Fruit fly (Drosophila melanogaster): ENCODE results near the gene CG32683.

Gene CG32683

DNA sequence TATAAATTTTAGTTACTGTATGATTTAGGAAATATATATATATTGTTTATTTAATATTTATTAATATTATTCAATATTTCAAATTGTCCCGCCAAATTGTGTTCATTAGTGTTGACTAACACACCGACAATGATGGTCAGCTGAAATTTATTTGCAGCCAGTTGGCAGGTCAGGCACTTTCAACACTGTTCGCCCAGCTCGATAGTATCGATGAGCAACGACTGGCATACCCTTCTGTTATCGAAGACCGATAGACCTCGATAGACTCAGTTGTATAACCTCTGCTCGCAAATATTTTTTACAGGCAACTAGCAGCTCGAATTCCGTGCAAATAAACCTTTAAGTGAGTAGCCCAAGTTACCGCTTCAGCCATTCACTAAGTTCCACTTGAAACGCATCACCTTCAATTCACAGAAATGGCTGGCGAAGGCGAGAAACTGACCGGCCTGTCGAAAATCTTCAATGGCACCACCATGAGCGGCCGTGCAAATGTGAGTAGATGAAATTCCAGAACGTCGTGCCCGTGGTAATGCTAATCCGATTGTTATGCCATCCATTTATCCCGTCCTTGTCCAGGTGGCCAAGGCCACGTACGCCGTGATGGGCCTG, 5.9 kb upstream of the CG32683 start, which contains the start of gene Neb-cGP (continued):
- TF ChIP-seq Neu2 (GFP tag; optimal IDR thresholded peaks at IDR 0.05; ENCODE audit: borderline replicate concordance), result no peak
- peak; percentile 1 for TF ChIP-seq CG13775 (GFP tag; optimal IDR thresholded peaks at IDR 0.05)
- peak; percentile 40 for TF ChIP-seq CG9876 (GFP tag; optimal IDR thresholded peaks at IDR 0.05)
- no peak for TF ChIP-seq CG3838 (GFP tag; optimal IDR thresholded peaks at IDR 0.05)
- TF ChIP-seq CG6654 (GFP tag; optimal IDR thresholded peaks at IDR 0.05), result no peak
- TF ChIP-seq insv (GFP tag; optimal IDR thresholded peaks at IDR 0.05), result peak in 1 of 2 experiments; percentile 59
- TF ChIP-seq CG17361 (GFP tag; IDR thresholded peaks at IDR 0.05), result peak; percentile 41; the same call in 2 of the 3 replicates
- TF ChIP-seq ara (GFP tag; IDR thresholded peaks at IDR 0.05), result peak; percentile 25; the same call in 1 of the 2 replicates
- no peak for TF ChIP-seq CG7271 (tag; optimal IDR thresholded peaks at IDR 0.05)
- TF ChIP-seq dati (GFP tag; IDR thresholded peaks at IDR 0.05), result no peak
- peak; percentile 34 for TF ChIP-seq CG12071 (GFP tag; optimal IDR thresholded peaks at IDR 0.05)
- 0 out of 3 replicates have a peak, but pooled peaks have one; percentile 17 for TF ChIP-seq croc (GFP tag; conservative IDR thresholded peaks at IDR 0.05)
- TF ChIP-seq CG2712 (tag; optimal IDR thresholded peaks at IDR 0.05), result peak; percentile 63
- peak; percentile 70; the same call in 2 of the 3 replicates for TF ChIP-seq Doc3 (GFP tag; IDR thresholded peaks at IDR 0.05; ENCODE audit: partially characterized antibody)
- peak; percentile 73 for TF ChIP-seq Fer1 (GFP tag; optimal IDR thresholded peaks at IDR 0.05)
- peak; percentile 30 for TF ChIP-seq Mes4 (GFP tag; optimal IDR thresholded peaks at IDR 0.05)
- no peak for TF ChIP-seq CG9215 (GFP tag; IDR thresholded peaks at IDR 0.05)
- no peak for TF ChIP-seq Trl (optimal IDR thresholded peaks at IDR 0.05)
- peak; percentile 66 for TF ChIP-seq Trl (GFP tag; optimal IDR thresholded peaks at IDR 0.05)
- peak; percentile 55 for TF ChIP-seq CG9797 (GFP tag; optimal IDR thresholded peaks at IDR 0.05)
- peak; percentile 60 for TF ChIP-seq CG1647 (GFP tag; optimal IDR thresholded peaks at IDR 0.05)
- no peak for TF ChIP-seq Hr39 (optimal IDR thresholded peaks at IDR 0.05)
- peak; percentile 82 for TF ChIP-seq inv (GFP tag; IDR thresholded peaks at IDR 0.05; ENCODE audit: partially characterized antibody)
- peak; percentile 60 for TF ChIP-seq CG12155 (GFP tag; optimal IDR thresholded peaks at IDR 0.05)
- peak; percentile 2 for TF ChIP-seq CG3407 (GFP tag; optimal IDR thresholded peaks at IDR 0.05)
- peak; percentile 94 for TF ChIP-seq HLH4C (GFP tag; IDR thresholded peaks at IDR 0.05; ENCODE audit: partially characterized antibody)
- peak; percentile 19 for TF ChIP-seq kay (GFP tag; optimal IDR thresholded peaks at IDR 0.05)
- no peak for TF ChIP-seq CG7357 (GFP tag; IDR thresholded peaks at IDR 0.05)
- TF ChIP-seq NfI (GFP tag; optimal IDR thresholded peaks at IDR 0.05), result peak; percentile 71
- TF ChIP-seq peb (GFP tag; IDR thresholded peaks at IDR 0.05), result no peak
- TF ChIP-seq slou (GFP tag; optimal IDR thresholded peaks at IDR 0.05), result peak; percentile 37
- TF ChIP-seq E2f2 (GFP tag; IDR thresholded peaks at IDR 0.05), result peak; percentile 98
- TF ChIP-seq sug (tag; optimal IDR thresholded peaks at IDR 0.05), result peak; percentile 67
- peak; percentile 43 for TF ChIP-seq CG5245 (GFP tag; optimal IDR thresholded peaks at IDR 0.05)
- TF ChIP-seq tna (GFP tag; IDR thresholded peaks at IDR 0.05; ENCODE audit: partially characterized antibody), result peak; percentile 94
- TF ChIP-seq CG11560 (tag; IDR thresholded peaks at IDR 0.05), result peak; percentile 34; the same call in 1 of the 3 replicates
- no peak for TF ChIP-seq Atf6 (GFP tag; IDR thresholded peaks at IDR 0.05)
- TF ChIP-seq jumu (GFP tag; optimal IDR thresholded peaks at IDR 0.05), result peak; percentile 51
- TF ChIP-seq D19B (GFP tag; optimal IDR thresholded peaks at IDR 0.05), result no peak
- TF ChIP-seq pita (GFP tag; optimal IDR thresholded peaks at IDR 0.05), result no peak
- no peak for TF ChIP-seq Max (GFP tag; optimal IDR thresholded peaks at IDR 0.05)
- TF ChIP-seq CG18619 (GFP tag; optimal IDR thresholded peaks at IDR 0.05), result peak; percentile 50
- peak; percentile 85 for TF ChIP-seq Dbx (GFP tag; IDR thresholded peaks at IDR 0.05)
- peak; percentile 93 for TF ChIP-seq Ets97D (GFP tag; optimal IDR thresholded peaks at IDR 0.05)
- TF ChIP-seq CG8765 (GFP tag; IDR thresholded peaks at IDR 0.05), result no peak
- no peak for TF ChIP-seq Sry-β (GFP tag; optimal IDR thresholded peaks at IDR 0.05)
- peak; percentile 49 for TF ChIP-seq CG17359 (tag; optimal IDR thresholded peaks at IDR 0.05)
- TF ChIP-seq CG13296 (GFP tag; optimal IDR thresholded peaks at IDR 0.05), result peak; percentile 46
- peak; percentile 25 for TF ChIP-seq schlank (tag; optimal IDR thresholded peaks at IDR 0.05)
- TF ChIP-seq CG4617 (GFP tag; optimal IDR thresholded peaks at IDR 0.05; ENCODE audit: borderline replicate concordance), result peak; percentile 58
- TF ChIP-seq CG13894 (tag; optimal IDR thresholded peaks at IDR 0.05), result peak; percentile 79

Data from whole organism, embryonic.